Fruit fly (Drosophila melanogaster) whole organism, embryonic: Measurements from ENCODE around the gene CG32040.
A peak's percentile ranks its signal among the peaks of the same experiment; 100 is the strongest.

Experiments used
- ATbp ChIP-seq: fragments of 200-800 bp; sonication (Bioruptor generic); optimal IDR thresholded peaks from 2 replicates; lab custom pipeline; 2017; ENCODE audit warnings: missing biosample characterization, mild to moderate bottlenecking, missing genetic modification characterization, missing genetic modification reagents
- Asciz ChIP-seq: fragments of 200-800 bp; sonication (Bioruptor generic); optimal IDR thresholded peaks from 2 replicates; lab custom pipeline; 2017; ENCODE audit warnings: missing biosample characterization, mild to moderate bottlenecking, missing genetic modification characterization, missing genetic modification reagents
- Bgb ChIP-seq: fragments of 200-800 bp; sonication (Bioruptor generic); IDR thresholded peaks from 2 replicates; pipeline ENCODE4 v1.3.6; 2022; ENCODE audit warnings: missing biosample characterization, missing genetic modification characterization; ENCODE audit not compliant: partially characterized antibody
- CG11504 ChIP-seq: fragments of 200-800 bp; sonication (Bioruptor generic); optimal IDR thresholded peaks from 3 replicates; lab custom pipeline; 2019; ENCODE audit warnings: missing biosample characterization, mild to moderate bottlenecking, missing genetic modification characterization, moderate library complexity
- CG12071 ChIP-seq: fragments of 200-800 bp; sonication (Bioruptor generic); optimal IDR thresholded peaks from 3 replicates; lab custom pipeline; 2018; ENCODE audit warnings: missing biosample characterization, mild to moderate bottlenecking, missing genetic modification characterization
- CG12744 ChIP-seq: fragments of 200-800 bp; sonication (Bioruptor generic); optimal IDR thresholded peaks from 2 replicates; lab custom pipeline; 2016; ENCODE audit warnings: missing biosample characterization, missing genetic modification characterization
- CG1529 ChIP-seq: fragments of 200-800 bp; sonication (Bioruptor generic); optimal IDR thresholded peaks from 3 replicates; lab custom pipeline; 2018; ENCODE audit warnings: missing biosample characterization, missing genetic modification characterization
- CG3163 ChIP-seq: fragments of 200-800 bp; sonication (Bioruptor generic); optimal IDR thresholded peaks from 3 replicates; lab custom pipeline; 2016; ENCODE audit warnings: missing biosample characterization, missing genetic modification characterization
- CG3281 ChIP-seq: fragments of 200-800 bp; sonication (Bioruptor generic); optimal IDR thresholded peaks from 3 replicates; lab custom pipeline; 2017; ENCODE audit warnings: missing biosample characterization, mild to moderate bottlenecking, missing genetic modification characterization
- CG6854 ChIP-seq: fragments of 200-800 bp; sonication (Bioruptor generic); optimal IDR thresholded peaks from 3 replicates; lab custom pipeline; 2017; ENCODE audit warnings: missing biosample characterization, mild to moderate bottlenecking, missing genetic modification characterization
- CG7839 ChIP-seq: fragments of 200-800 bp; sonication (Bioruptor generic); optimal IDR thresholded peaks from 3 replicates; lab custom pipeline; 2018; ENCODE audit warnings: missing biosample characterization, mild to moderate bottlenecking, missing genetic modification characterization, moderate library complexity
- CG7963 ChIP-seq: fragments of 200-800 bp; sonication (Bioruptor generic); IDR thresholded peaks from 3 replicates; pipeline ENCODE4 v1.3.6; 2022; ENCODE audit warnings: missing biosample characterization, missing genetic modification characterization; ENCODE audit not compliant: partially characterized antibody
- CG8089 ChIP-seq: fragments of 200-800 bp; sonication (Bioruptor generic); optimal IDR thresholded peaks from 3 replicates; lab custom pipeline; 2016; ENCODE audit warnings: missing biosample characterization, missing genetic modification characterization
- CG8478 ChIP-seq: fragments of >200 bp; optimal IDR thresholded peaks from 2 replicates; lab custom pipeline; 2018
- Dll ChIP-seq: fragments of 200-800 bp; sonication (Bioruptor generic); IDR thresholded peaks from 4 replicates; pipeline ENCODE4 v1.3.6; 2022; ENCODE audit warnings: missing biosample characterization, missing genetic modification characterization; ENCODE audit not compliant: partially characterized antibody
- Fer1 ChIP-seq: fragments of 200-800 bp; sonication (Bioruptor generic); optimal IDR thresholded peaks from 2 replicates; lab custom pipeline; 2017; ENCODE audit warnings: missing biosample characterization, mild to moderate bottlenecking, missing genetic modification characterization
- Fer2 ChIP-seq: fragments of 200-800 bp; sonication (Bioruptor generic); optimal IDR thresholded peaks from 2 replicates; lab custom pipeline; 2018; ENCODE audit warnings: missing biosample characterization, mild to moderate bottlenecking, missing genetic modification characterization, moderate library complexity
- Fer3 ChIP-seq: fragments of 200-800 bp; sonication (Bioruptor generic); optimal IDR thresholded peaks from 2 replicates; lab custom pipeline; 2018; ENCODE audit warnings: missing biosample characterization, mild to moderate bottlenecking, missing genetic modification characterization, moderate library complexity
- Hmr ChIP-seq: fragments of 200-800 bp; sonication (Bioruptor generic); optimal IDR thresholded peaks from 3 replicates; lab custom pipeline; 2017; ENCODE audit warnings: mild to moderate bottlenecking, missing biosample characterization, missing genetic modification reagents, missing genetic modification characterization
- Hr3 ChIP-seq: fragments of 200-800 bp; sonication (Bioruptor generic); optimal IDR thresholded peaks from 3 replicates; lab custom pipeline; 2016; ENCODE audit warnings: missing biosample characterization, missing genetic modification characterization
- Hr39 ChIP-seq: fragments of >200 bp; optimal IDR thresholded peaks from 2 replicates; lab custom pipeline; 2017
- Hr78 ChIP-seq, 2 experiments: fragments of 200-800 bp in 1 of 2; fragments of >200 bp in 1 of 2; sonication (Bioruptor generic) in 1 of 2; optimal IDR thresholded peaks; 2 replicates each; lab custom pipeline; 2017 to 2019; ENCODE audit warnings: missing biosample characterization in 2 of 2, missing genetic modification characterization in 2 of 2, mild to moderate bottlenecking in 1 of 2, moderate library complexity in 1 of 2
- Hsf ChIP-seq: fragments of 200-800 bp; sonication (Bioruptor generic); optimal IDR thresholded peaks from 3 replicates; lab custom pipeline; 2016; ENCODE audit warnings: missing biosample characterization, missing genetic modification characterization
- MTF-1 ChIP-seq: fragments of 200-800 bp; sonication (Bioruptor generic); optimal IDR thresholded peaks from 2 replicates; lab custom pipeline; 2018; ENCODE audit warnings: missing biosample characterization, mild to moderate bottlenecking, missing genetic modification characterization, borderline replicate concordance
- NFAT ChIP-seq: fragments of 200-800 bp; sonication (Bioruptor generic); IDR thresholded peaks from 2 replicates; pipeline ENCODE4 v1.3.6; 2022; ENCODE audit warnings: missing biosample characterization, missing genetic modification characterization
- Oli ChIP-seq: fragments of 200-800 bp; sonication (Bioruptor generic); optimal IDR thresholded peaks from 2 replicates; lab custom pipeline; 2018; ENCODE audit warnings: missing biosample characterization, mild to moderate bottlenecking, missing genetic modification characterization, moderate library complexity
- Opbp ChIP-seq: fragments of 200-800 bp; sonication (Bioruptor generic); IDR thresholded peaks from 3 replicates; pipeline ENCODE4 v1.3.6; 2022; ENCODE audit warnings: missing biosample characterization, missing genetic modification characterization; ENCODE audit not compliant: partially characterized antibody
- Pdp1 ChIP-seq, 2 experiments: fragments of 200-800 bp; sonication (Bioruptor generic); optimal IDR thresholded peaks; 3 replicates each; lab custom pipeline; 2016; ENCODE audit warnings: missing biosample characterization in 2 of 2, missing genetic modification characterization in 2 of 2, mild to moderate bottlenecking in 1 of 2, moderate library complexity in 1 of 2
- Ptx1 ChIP-seq: fragments of 200-800 bp; sonication (Bioruptor generic); IDR thresholded peaks from 2 replicates; pipeline ENCODE4 v1.3.6; 2022; ENCODE audit warnings: missing biosample characterization, missing genetic modification characterization
- Rfx ChIP-seq: fragments of 200-800 bp; sonication (Bioruptor generic); IDR thresholded peaks from 2 replicates; pipeline ENCODE4 v1.3.6; 2022; ENCODE audit warnings: missing biosample characterization, missing genetic modification characterization
- Sox100B ChIP-seq: fragments of 200-800 bp; sonication (Bioruptor generic); optimal IDR thresholded peaks from 3 replicates; lab custom pipeline; 2018; ENCODE audit warnings: missing biosample characterization, mild to moderate bottlenecking, missing genetic modification characterization
- Sox102F ChIP-seq: fragments of 200-800 bp; sonication (Bioruptor generic); optimal IDR thresholded peaks from 2 replicates; lab custom pipeline; 2018; ENCODE audit warnings: missing biosample characterization, mild to moderate bottlenecking, missing genetic modification characterization, moderate library complexity
- Spps ChIP-seq: fragments of 200-800 bp; sonication (Bioruptor generic); optimal IDR thresholded peaks from 2 replicates; lab custom pipeline; 2018; ENCODE audit warnings: missing biosample characterization, mild to moderate bottlenecking, missing genetic modification characterization
- Trl ChIP-seq, 3 experiments: fragments of >200 bp in 2 of 3; fragments of 200-800 bp in 1 of 3; sonication (Bioruptor generic) in 1 of 3; optimal IDR thresholded peaks; 2 replicates in 1 of 3; 3 replicates in 2 of 3; lab custom pipeline; 2016 to 2017; ENCODE audit warnings: missing biosample characterization in 1 of 3, missing genetic modification characterization in 1 of 3
- Usf ChIP-seq: fragments of 200-800 bp; sonication (Bioruptor generic); optimal IDR thresholded peaks from 2 replicates; lab custom pipeline; 2017; ENCODE audit warnings: missing genotype, missing biosample characterization, missing genetic modification characterization
- az2 ChIP-seq: fragments of 200-800 bp; sonication (Bioruptor generic); optimal IDR thresholded peaks from 3 replicates; lab custom pipeline; 2016; ENCODE audit warnings: missing biosample characterization, missing genetic modification characterization
- chn ChIP-seq: fragments of 200-800 bp; sonication (Bioruptor generic); optimal IDR thresholded peaks from 2 replicates; lab custom pipeline; 2016; ENCODE audit warnings: missing biosample characterization, missing genetic modification characterization
- dpn ChIP-seq, 2 experiments: fragments of 200-800 bp; sonication (Bioruptor generic); optimal IDR thresholded peaks; 3 replicates each; lab custom pipeline; 2016; ENCODE audit warnings: missing biosample characterization in 2 of 2, missing genetic modification characterization in 2 of 2
- dysf ChIP-seq: fragments of 200-800 bp; sonication (Bioruptor generic); IDR thresholded peaks from 3 replicates; pipeline ENCODE4 v1.3.6; 2022; ENCODE audit warnings: missing biosample characterization, missing genetic modification characterization
- eyg ChIP-seq: fragments of 200-800 bp; sonication (Bioruptor generic); optimal IDR thresholded peaks from 3 replicates; lab custom pipeline; 2016; ENCODE audit warnings: missing biosample characterization, missing genetic modification characterization
- gem ChIP-seq: fragments of 200-800 bp; sonication (Bioruptor generic); optimal IDR thresholded peaks from 2 replicates; lab custom pipeline; 2019; ENCODE audit warnings: missing biosample characterization, mild to moderate bottlenecking, missing genetic modification characterization, moderate library complexity
- ind ChIP-seq: fragments of 200-800 bp; sonication (Bioruptor generic); optimal IDR thresholded peaks from 3 replicates; lab custom pipeline; 2016; ENCODE audit warnings: missing biosample characterization, missing genetic modification characterization
- insv ChIP-seq, 2 experiments: fragments of 200-800 bp; sonication (Bioruptor generic); optimal IDR thresholded peaks; 3 replicates each; lab custom pipeline; 2016 to 2018; ENCODE audit warnings: missing biosample characterization in 2 of 2, missing genetic modification characterization in 2 of 2
- mirr ChIP-seq: fragments of 200-800 bp; sonication (Bioruptor generic); optimal IDR thresholded peaks from 3 replicates; lab custom pipeline; 2018; ENCODE audit warnings: missing biosample characterization, mild to moderate bottlenecking, missing genetic modification characterization
- onecut ChIP-seq: fragments of 200-800 bp; sonication (Bioruptor generic); IDR thresholded peaks from 2 replicates; pipeline ENCODE4 v1.3.6; 2022; ENCODE audit warnings: missing biosample characterization, missing genetic modification characterization
- pita ChIP-seq: fragments of 200-800 bp; sonication (Bioruptor generic); optimal IDR thresholded peaks from 2 replicates; lab custom pipeline; 2017; ENCODE audit warnings: missing biosample characterization, mild to moderate bottlenecking, missing genetic modification characterization
- sd ChIP-seq: fragments of 200-800 bp; sonication (Bioruptor generic); optimal IDR thresholded peaks from 3 replicates; lab custom pipeline; 2018; ENCODE audit warnings: missing biosample characterization, mild to moderate bottlenecking, missing genetic modification characterization, moderate library complexity
- sim ChIP-seq: fragments of 200-800 bp; sonication (Bioruptor generic); IDR thresholded peaks from 2 replicates; pipeline ENCODE4 v1.3.6; 2022; ENCODE audit warnings: missing biosample characterization, missing genetic modification characterization
- z ChIP-seq: fragments of 200-800 bp; sonication (Bioruptor generic); IDR thresholded peaks from 3 replicates; pipeline ENCODE4 v1.3.6; 2022; ENCODE audit warnings: missing biosample characterization, missing genetic modification characterization

The CG32040 gene

dm6 chr3L:9333745-9334382, 20.0 kb upstream of the CG32040 start, which contains the start of gene PGRP-LA (continued):
- TF ChIP-seq CG12071 (GFP tag; lab: Kevin White, UChicago) (no peak), Bgb (GFP tag; lab: Robert Waterston, UW) (no peak), ind (peak; percentile 17), sim (GFP tag; lab: Robert Waterston, UW) (no peak), ATbp (GFP tag; lab: Kevin White, UChicago) (peak; percentile 15), NFAT (GFP tag; lab: Robert Waterston, UW) (peak; percentile 64; the same call in 1 of the 2 replicates), z (GFP tag; lab: Robert Waterston, UW) (no peak), CG6854 (GFP tag; lab: Kevin White, UChicago) (no peak), Hmr (GFP tag; lab: Kevin White, UChicago) (peak; percentile 27), CG1529 (GFP tag; lab: Kevin White, UChicago) (peak; percentile 40), CG3281 (GFP tag; lab: Kevin White, UChicago) (peak; percentile 36), Sox100B (peak; percentile 20), Asciz (GFP tag; lab: Kevin White, UChicago) (peak; percentile 29), CG7839 (tag; lab: Kevin White, UChicago) (peak; percentile 52), sd (no peak), Oli (tag; lab: Kevin White, UChicago) (peak; percentile 27), Fer1 (no peak), CG7963 (GFP tag; lab: Robert Waterston, UW) (no peak), CG8089 (GFP tag; lab: Kevin White, UChicago) (no peak), eyg (no peak), Usf (GFP tag; lab: Kevin White, UChicago) (no peak), CG3163 (GFP tag; lab: Kevin White, UChicago) (no peak), chn (GFP tag; lab: Kevin White, UChicago) (no peak), Ptx1 (GFP tag; lab: Robert Waterston, UW) (peak; percentile 44; the same call in 1 of the 2 replicates), CG8478 (lab: Kevin White, UChicago) (no peak), Pdp1 (GFP tag; optimal IDR thresholded peaks at IDR 0.05; lab: Kevin White, UChicago) (no peak), dysf (GFP tag; lab: Robert Waterston, UW) (peak; percentile 68; the same call in 2 of the 3 replicates), Hr39 (lab: Kevin White, UChicago) (no peak), insv (GFP tag; optimal IDR thresholded peaks at IDR 0.05; lab: Kevin White, UChicago) (no peak), Fer2 (tag; lab: Kevin White, UChicago) (no peak), onecut (GFP tag; lab: Robert Waterston, UW) (peak; percentile 52), mirr (GFP tag; lab: Kevin White, UChicago) (peak; percentile 11), dpn (GFP tag; optimal IDR thresholded peaks at IDR 0.05; lab: Kevin White, UChicago) (peak in 1 of 2 experiments; percentile 36), Rfx (GFP tag; lab: Robert Waterston, UW) (peak; percentile 84), az2 (peak; percentile 1), Opbp (no peak), gem (tag; lab: Kevin White, UChicago) (peak; percentile 41), Sox102F (peak; percentile 51), Hsf (GFP tag; lab: Kevin White, UChicago) (peak; percentile 30), Fer3 (tag; lab: Kevin White, UChicago) (peak; percentile 29), Trl (optimal IDR thresholded peaks at IDR 0.05; lab: Kevin White, UChicago) (no peak), Trl (GFP tag; optimal IDR thresholded peaks at IDR 0.05; lab: Kevin White, UChicago) (no peak), Spps (tag; lab: Kevin White, UChicago) (no peak), CG12744 (GFP tag; lab: Kevin White, UChicago) (no peak), Hr78 (GFP tag; optimal IDR thresholded peaks at IDR 0.05; lab: Kevin White, UChicago) (no peak), pita (GFP tag; lab: Kevin White, UChicago) (no peak), MTF-1 (GFP tag; lab: Kevin White, UChicago) (peak; percentile 19), Dll (no peak), Hr3 (peak; percentile 4), CG11504 (tag; lab: Kevin White, UChicago) (peak; percentile 45)
